Fruit fly (Drosophila melanogaster): ENCODE measurements around the gene Cpr67B.

Cpr67B gene

DNA sequence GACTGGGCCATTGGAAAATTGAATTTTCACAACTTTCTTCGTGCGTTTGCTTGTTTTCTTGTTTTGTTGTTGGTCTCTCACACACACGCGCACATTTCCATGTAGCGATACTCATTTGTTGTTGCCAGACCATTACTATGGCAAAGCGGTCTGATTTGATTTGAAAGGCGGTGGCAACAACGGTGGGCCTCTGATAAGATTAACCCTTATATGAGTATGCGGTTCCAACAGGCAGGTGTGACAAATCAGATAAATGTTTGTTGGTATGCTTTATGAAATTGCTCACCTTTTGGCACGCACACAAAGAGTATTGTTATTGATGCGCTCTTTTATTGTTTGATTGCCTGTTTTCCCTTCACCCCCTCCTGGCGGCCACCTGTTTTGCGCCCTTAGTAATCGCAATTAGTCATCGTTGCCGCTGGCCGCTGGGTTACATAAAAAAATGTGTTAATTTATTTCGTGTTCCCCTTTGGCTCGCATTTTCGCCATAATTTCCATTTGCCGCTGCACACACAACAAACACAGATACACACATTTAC lies 42.7 kb downstream of the Cpr67B start:
- TF ChIP-seq cic (GFP tag; optimal IDR thresholded peaks at IDR 0.05), result peak; percentile 59
- TF ChIP-seq tj (GFP tag; optimal IDR thresholded peaks at IDR 0.05), result peak; percentile 55
- TF ChIP-seq pad (GFP tag; optimal IDR thresholded peaks at IDR 0.05), result no peak
- peak; percentile 55 for TF ChIP-seq CG33017 (tag; optimal IDR thresholded peaks at IDR 0.05)
- peak; percentile 99 for TF ChIP-seq kay (GFP tag; ENCODE audit: borderline replicate concordance)
- TF ChIP-seq Mnt (GFP tag; optimal IDR thresholded peaks at IDR 0.05), result peak; percentile 12
- TF ChIP-seq Clk (GFP tag; optimal IDR thresholded peaks at IDR 0.05), result no peak
- TF ChIP-seq CG14711 (tag; optimal IDR thresholded peaks at IDR 0.05), result peak; percentile 84

dm6 chr3L:9451522-9452118 lies 47.0 kb downstream of the Cpr67B start, which contains the start of the genes CG3448 and ghi:
CG3448 (minus strand) TSS chr3L:9451572.
ghi (plus strand) TSS chr3L:9451876.
- TF ChIP-seq cic (GFP tag; optimal IDR thresholded peaks at IDR 0.05), result peak; percentile 63
- TF ChIP-seq Hr96 (GFP tag; optimal IDR thresholded peaks at IDR 0.05), result no peak
- peak; percentile 87 for TF ChIP-seq CG12768 (GFP tag; optimal IDR thresholded peaks at IDR 0.05)
- TF ChIP-seq CG5204 (GFP tag; optimal IDR thresholded peaks at IDR 0.05), result no peak
- TF ChIP-seq CG14711 (tag; optimal IDR thresholded peaks at IDR 0.05), result peak; percentile 99
- TF ChIP-seq Crg-1 (GFP tag; optimal IDR thresholded peaks at IDR 0.05), result peak; percentile 44
- peak; percentile 77 for TF ChIP-seq Mnt (GFP tag; optimal IDR thresholded peaks at IDR 0.05)
- TF ChIP-seq toe (GFP tag; optimal IDR thresholded peaks at IDR 0.05), result peak; percentile 84
- TF ChIP-seq cnc (optimal IDR thresholded peaks at IDR 0.05), result no peak
- TF ChIP-seq CG11617 (GFP tag; optimal IDR thresholded peaks at IDR 0.05), result peak; percentile 71
- peak; percentile 86 for TF ChIP-seq CG7101 (tag; optimal IDR thresholded peaks at IDR 0.05)
- TF ChIP-seq bab1 (GFP tag; optimal IDR thresholded peaks at IDR 0.05), result peak; percentile 84
- TF ChIP-seq ovo (GFP tag; optimal IDR thresholded peaks at IDR 0.05), result no peak
- TF ChIP-seq CG7045 (GFP tag; optimal IDR thresholded peaks at IDR 0.05), result peak; percentile 75
- TF ChIP-seq CG33017 (tag; optimal IDR thresholded peaks at IDR 0.05), result peak; percentile 68
- peak; percentile 69 for TF ChIP-seq pad (GFP tag; optimal IDR thresholded peaks at IDR 0.05)
- TF ChIP-seq tj (GFP tag; optimal IDR thresholded peaks at IDR 0.05), result peak; percentile 12
- TF ChIP-seq Clk (GFP tag; optimal IDR thresholded peaks at IDR 0.05), result peak; percentile 32
- TF ChIP-seq CG1620 (GFP tag; optimal IDR thresholded peaks at IDR 0.05), result peak; percentile 72
- no peak for TF ChIP-seq kay (GFP tag; ENCODE audit: borderline replicate concordance)

DNA sequence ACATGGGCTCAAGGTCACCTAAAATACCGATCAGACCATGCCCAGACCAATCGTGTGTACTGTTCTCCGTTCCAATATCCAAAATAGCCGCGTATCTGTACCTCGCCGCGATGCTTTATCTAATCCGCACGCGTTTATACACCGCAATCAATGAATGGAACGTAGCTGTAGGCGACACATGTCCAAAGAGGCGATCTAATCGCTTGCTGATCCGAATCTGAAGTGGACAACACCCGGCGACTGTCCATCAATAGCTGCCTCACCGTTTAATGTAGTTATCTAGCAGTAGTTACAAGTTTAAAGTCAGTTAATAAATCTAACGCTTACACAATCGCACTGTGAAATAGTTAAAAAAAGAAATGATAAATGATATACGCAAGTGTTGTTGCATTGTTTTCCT lies 47.8 kb downstream of the Cpr67B start:
- TF ChIP-seq toe (GFP tag; optimal IDR thresholded peaks at IDR 0.05) (no peak), Hr96 (GFP tag; optimal IDR thresholded peaks at IDR 0.05) (no peak), Crg-1 (GFP tag; optimal IDR thresholded peaks at IDR 0.05) (no peak), CG14711 (tag; optimal IDR thresholded peaks at IDR 0.05) (no peak), Mnt (GFP tag; optimal IDR thresholded peaks at IDR 0.05) (no peak), cnc (optimal IDR thresholded peaks at IDR 0.05) (no peak), Clk (GFP tag; optimal IDR thresholded peaks at IDR 0.05) (no peak), CG12768 (GFP tag; optimal IDR thresholded peaks at IDR 0.05) (peak; percentile 9), cic (GFP tag; optimal IDR thresholded peaks at IDR 0.05) (peak; percentile 92), CG1620 (GFP tag; optimal IDR thresholded peaks at IDR 0.05) (no peak)

Measured in whole organism, adult.